Worm (Caenorhabditis elegans): ENCODE results near the gene chw-1.

ce11 chrV:10485389-10485788 lies 23.3 kb downstream of the chw-1 start:
- TF ChIP-seq nhr-11 (tag; optimal IDR thresholded peaks at IDR 0.05) (no peak), ama-1 (optimal IDR thresholded peaks at IDR 0.05) (no peak), unc-42 (tag; optimal IDR thresholded peaks at IDR 0.05) (no peak), tbx-2 (tag; optimal IDR thresholded peaks at IDR 0.05) (no peak)
